Fruit fly (Drosophila melanogaster) whole organism, embryonic: Measurements from ENCODE around the gene CG45045.

Experiments
- Abd-B ChIP-seq: fragments of 200-800 bp; sonication (Bioruptor generic); optimal IDR thresholded peaks from 2 replicates; lab custom pipeline; 2018; ENCODE audit warnings: missing biosample characterization, mild to moderate bottlenecking, missing genetic modification characterization, moderate library complexity
- Ada2b ChIP-seq: fragments of 200-800 bp; sonication (Bioruptor generic); IDR thresholded peaks from 2 replicates; pipeline ENCODE4 v1.3.6; 2022; ENCODE audit warnings: missing biosample characterization, missing genetic modification characterization
- Atf3 ChIP-seq: fragments of 200-800 bp; sonication (Bioruptor generic); optimal IDR thresholded peaks from 3 replicates; lab custom pipeline; 2016; ENCODE audit warnings: missing biosample characterization, missing genetic modification characterization
- B-H2 ChIP-seq: fragments of 200-800 bp; sonication (Bioruptor generic); optimal IDR thresholded peaks from 2 replicates; lab custom pipeline; 2018; ENCODE audit warnings: missing biosample characterization, mild to moderate bottlenecking, missing genetic modification characterization
- CG10366 ChIP-seq: fragments of 200-800 bp; sonication (Bioruptor generic); IDR thresholded peaks from 2 replicates; pipeline ENCODE4 v1.3.6; 2022; ENCODE audit warnings: missing biosample characterization, missing genetic modification characterization
- CG10543 ChIP-seq: fragments of 200-800 bp; sonication (Bioruptor generic); optimal IDR thresholded peaks from 3 replicates; lab custom pipeline; 2017; ENCODE audit warnings: missing biosample characterization, mild to moderate bottlenecking, missing genetic modification characterization, moderate library complexity
- CG10654 ChIP-seq: fragments of 200-800 bp; sonication (Bioruptor generic); optimal IDR thresholded peaks from 2 replicates; lab custom pipeline; 2016; ENCODE audit warnings: missing biosample characterization, missing genetic modification characterization
- CG10959 ChIP-seq: fragments of 200-800 bp; sonication (Bioruptor generic); IDR thresholded peaks from 2 replicates; pipeline ENCODE4 v1.3.6; 2022; ENCODE audit warnings: missing biosample characterization, missing genetic modification characterization
- CG11093 ChIP-seq: fragments of 200-800 bp; sonication (Bioruptor generic); IDR thresholded peaks from 3 replicates; pipeline ENCODE4 v1.3.6; 2022; ENCODE audit warnings: missing biosample characterization, missing genetic modification characterization
- CG11247 ChIP-seq: fragments of 200-800 bp; sonication (Bioruptor generic); IDR thresholded peaks from 2 replicates; pipeline ENCODE4 v1.3.6; 2022; ENCODE audit warnings: missing biosample characterization, missing genetic modification characterization
- CG11456 ChIP-seq: fragments of 200-800 bp; sonication (Bioruptor generic); IDR thresholded peaks from 3 replicates; pipeline ENCODE4 v1.3.6; 2022; ENCODE audit warnings: missing biosample characterization, missing genetic modification characterization
- CG12769 ChIP-seq: fragments of 200-800 bp; sonication (Bioruptor generic); optimal IDR thresholded peaks from 2 replicates; lab custom pipeline; 2019; ENCODE audit warnings: missing biosample characterization, mild to moderate bottlenecking, missing genetic modification characterization, moderate library complexity
- CG13775 ChIP-seq: fragments of 200-800 bp; sonication (Bioruptor generic); optimal IDR thresholded peaks from 3 replicates; lab custom pipeline; 2017; ENCODE audit warnings: missing biosample characterization, mild to moderate bottlenecking, missing genetic modification characterization
- CG14667 ChIP-seq: fragments of 200-800 bp; sonication (Bioruptor generic); IDR thresholded peaks from 2 replicates; pipeline ENCODE4 v1.3.6; 2022; ENCODE audit warnings: missing biosample characterization, missing genetic modification characterization
- CG17328 ChIP-seq: fragments of 200-800 bp; sonication (Bioruptor generic); IDR thresholded peaks from 2 replicates; pipeline ENCODE4 v1.3.6; 2022; ENCODE audit warnings: missing biosample characterization, missing genetic modification characterization
- CG17802 ChIP-seq: fragments of 200-800 bp; sonication (Bioruptor generic); optimal IDR thresholded peaks from 2 replicates; lab custom pipeline; 2018; ENCODE audit warnings: missing biosample characterization, mild to moderate bottlenecking, missing genetic modification characterization, moderate library complexity
- CG18011 ChIP-seq: fragments of 200-800 bp; sonication (Bioruptor generic); optimal IDR thresholded peaks from 2 replicates; lab custom pipeline; 2017; ENCODE audit warnings: missing biosample characterization, missing genetic modification characterization, mild to moderate bottlenecking, moderate library complexity, missing genotype
- CG2129 ChIP-seq: fragments of 200-800 bp; sonication (Bioruptor generic); IDR thresholded peaks from 2 replicates; pipeline ENCODE4 v1.3.6; 2022; ENCODE audit warnings: missing biosample characterization, missing genetic modification characterization; ENCODE audit not compliant: partially characterized antibody
- CG30403 ChIP-seq: fragments of 200-800 bp; sonication (Bioruptor generic); optimal IDR thresholded peaks from 3 replicates; lab custom pipeline; 2016; ENCODE audit warnings: missing biosample characterization, missing genetic modification characterization
- CG3281 ChIP-seq: fragments of 200-800 bp; sonication (Bioruptor generic); optimal IDR thresholded peaks from 3 replicates; lab custom pipeline; 2017; ENCODE audit warnings: missing biosample characterization, mild to moderate bottlenecking, missing genetic modification characterization
- CG4617 ChIP-seq: fragments of 200-800 bp; sonication (Bioruptor generic); optimal IDR thresholded peaks from 3 replicates; lab custom pipeline; 2016; ENCODE audit warnings: missing biosample characterization, missing genetic modification characterization, borderline replicate concordance
- CG7372 ChIP-seq: fragments of 200-800 bp; sonication (Bioruptor generic); IDR thresholded peaks from 2 replicates; pipeline ENCODE4 v1.3.6; 2022; ENCODE audit warnings: missing biosample characterization, missing genetic modification characterization
- CG7839 ChIP-seq: fragments of 200-800 bp; sonication (Bioruptor generic); optimal IDR thresholded peaks from 3 replicates; lab custom pipeline; 2018; ENCODE audit warnings: missing biosample characterization, mild to moderate bottlenecking, missing genetic modification characterization, moderate library complexity
- Doc2 ChIP-seq: fragments of 200-800 bp; sonication (Bioruptor generic); IDR thresholded peaks from 2 replicates; pipeline ENCODE4 v1.3.6; 2022; ENCODE audit warnings: missing biosample characterization, missing genetic modification characterization
- Doc3 ChIP-seq: fragments of 200-800 bp; sonication (Bioruptor generic); IDR thresholded peaks from 3 replicates; pipeline ENCODE4 v1.3.6; 2022; ENCODE audit warnings: missing biosample characterization, missing genetic modification characterization; ENCODE audit not compliant: partially characterized antibody
- E2f1 ChIP-seq: fragments of 200-800 bp; sonication (Bioruptor generic); IDR thresholded peaks from 2 replicates; pipeline ENCODE4 v1.3.6; 2022; ENCODE audit warnings: missing biosample characterization, missing genetic modification characterization
- Ets65A ChIP-seq: fragments of 200-800 bp; sonication (Bioruptor generic); peaks from one replicate; lab custom pipeline; 2016; ENCODE audit warnings: missing biosample characterization, missing genetic modification characterization
- H2.0 ChIP-seq: fragments of 200-800 bp; sonication (Bioruptor generic); IDR thresholded peaks from 2 replicates; pipeline ENCODE4 v1.3.6; 2022; ENCODE audit warnings: missing biosample characterization, missing genetic modification characterization
- Hand ChIP-seq: fragments of 200-800 bp; sonication (Bioruptor generic); optimal IDR thresholded peaks from 2 replicates; lab custom pipeline; 2017; ENCODE audit warnings: mild to moderate bottlenecking, missing biosample characterization, missing genetic modification reagents, missing genetic modification characterization
- HmgD ChIP-seq: fragments of 200-800 bp; sonication (Bioruptor generic); optimal IDR thresholded peaks from 3 replicates; lab custom pipeline; 2016; ENCODE audit warnings: missing biosample characterization, missing genetic modification characterization
- Hr39 ChIP-seq: fragments of >200 bp; optimal IDR thresholded peaks from 2 replicates; lab custom pipeline; 2017
- Hr78 ChIP-seq, 2 experiments: fragments of 200-800 bp in 1 of 2; fragments of >200 bp in 1 of 2; sonication (Bioruptor generic) in 1 of 2; optimal IDR thresholded peaks; 2 replicates each; lab custom pipeline; 2017 to 2019; ENCODE audit warnings: missing biosample characterization in 2 of 2, missing genetic modification characterization in 2 of 2, mild to moderate bottlenecking in 1 of 2, moderate library complexity in 1 of 2
- Hsf ChIP-seq: fragments of 200-800 bp; sonication (Bioruptor generic); optimal IDR thresholded peaks from 3 replicates; lab custom pipeline; 2016; ENCODE audit warnings: missing biosample characterization, missing genetic modification characterization
- MBD-R2 ChIP-seq: fragments of 200-800 bp; sonication (Bioruptor generic); IDR thresholded peaks from 2 replicates; pipeline ENCODE4 v1.3.6; 2022; ENCODE audit warnings: missing biosample characterization, missing genetic modification characterization
- Nf-YA ChIP-seq: fragments of 200-800 bp; sonication (Bioruptor generic); IDR thresholded peaks from 2 replicates; pipeline ENCODE4 v1.3.6; 2022; ENCODE audit warnings: missing biosample characterization, missing genetic modification characterization
- NfI ChIP-seq: fragments of 200-800 bp; sonication (Bioruptor generic); optimal IDR thresholded peaks from 3 replicates; lab custom pipeline; 2018; ENCODE audit warnings: missing biosample characterization, mild to moderate bottlenecking, missing genetic modification characterization, moderate library complexity
- Sry-β ChIP-seq: fragments of 200-800 bp; sonication (Bioruptor generic); optimal IDR thresholded peaks from 2 replicates; lab custom pipeline; 2018; ENCODE audit warnings: missing biosample characterization, mild to moderate bottlenecking, missing genetic modification characterization, moderate library complexity
- TFAM ChIP-seq: fragments of 200-800 bp; sonication (Bioruptor generic); optimal IDR thresholded peaks from 2 replicates; lab custom pipeline; 2017; ENCODE audit warnings: missing biosample characterization, missing genetic modification characterization, inconsistent platforms
- cas ChIP-seq: fragments of 200-800 bp; sonication (Bioruptor generic); IDR thresholded peaks from 2 replicates; pipeline ENCODE4 v1.3.6; 2022; ENCODE audit warnings: missing biosample characterization, missing genetic modification characterization
- caup ChIP-seq: fragments of 200-800 bp; sonication (Bioruptor generic); optimal IDR thresholded peaks from 3 replicates; lab custom pipeline; 2017; ENCODE audit warnings: missing biosample characterization, mild to moderate bottlenecking, missing genetic modification characterization, moderate library complexity; ENCODE audit not compliant: severe bottlenecking
- dan ChIP-seq: fragments of 200-800 bp; sonication (Bioruptor generic); IDR thresholded peaks from 2 replicates; pipeline ENCODE4 v1.3.6; 2022; ENCODE audit warnings: missing biosample characterization, missing genetic modification characterization
- exex ChIP-seq: fragments of 200-800 bp; sonication (Bioruptor generic); optimal IDR thresholded peaks from 4 replicates; lab custom pipeline; 2018; ENCODE audit warnings: missing biosample characterization, mild to moderate bottlenecking, missing genetic modification characterization, moderate library complexity
- hbn ChIP-seq: fragments of 200-800 bp; sonication (Bioruptor generic); IDR thresholded peaks from 2 replicates; pipeline ENCODE4 v1.3.6; 2022; ENCODE audit warnings: missing biosample characterization, missing genetic modification characterization; ENCODE audit not compliant: partially characterized antibody
- insv ChIP-seq, 2 experiments: fragments of 200-800 bp; sonication (Bioruptor generic); optimal IDR thresholded peaks; 3 replicates each; lab custom pipeline; 2016 to 2018; ENCODE audit warnings: missing biosample characterization in 2 of 2, missing genetic modification characterization in 2 of 2
- lola ChIP-seq, 3 experiments: fragments of >200 bp in 2 of 3; fragments of 200-800 bp in 1 of 3; sonication (Bioruptor generic) in 1 of 3; optimal IDR thresholded peaks; 2 replicates each; lab custom pipeline; 2017 to 2019; ENCODE audit warnings: missing biosample characterization in 3 of 3, missing genetic modification characterization in 3 of 3, mild to moderate bottlenecking in 1 of 3, moderate library complexity in 1 of 3
- maf-S ChIP-seq: fragments of 200-800 bp; sonication (Bioruptor generic); optimal IDR thresholded peaks from 2 replicates; lab custom pipeline; 2016; ENCODE audit warnings: missing biosample characterization, missing genetic modification characterization
- onecut ChIP-seq: fragments of 200-800 bp; sonication (Bioruptor generic); IDR thresholded peaks from 2 replicates; pipeline ENCODE4 v1.3.6; 2022; ENCODE audit warnings: missing biosample characterization, missing genetic modification characterization
- slou ChIP-seq: fragments of 200-800 bp; sonication (Bioruptor generic); optimal IDR thresholded peaks from 3 replicates; lab custom pipeline; 2016; ENCODE audit warnings: missing biosample characterization, missing genetic modification characterization
- toy ChIP-seq: fragments of 200-800 bp; sonication (Bioruptor generic); IDR thresholded peaks from 2 replicates; pipeline ENCODE4 v1.3.6; 2022; ENCODE audit warnings: missing biosample characterization, missing genetic modification characterization
- tx ChIP-seq: fragments of 200-800 bp; sonication (Bioruptor generic); optimal IDR thresholded peaks from 2 replicates; lab custom pipeline; 2016; ENCODE audit warnings: missing biosample characterization, missing genetic modification characterization
- yki ChIP-seq: fragments of >200 bp; optimal IDR thresholded peaks from 3 replicates; lab custom pipeline; 2018
- zf30C ChIP-seq: fragments of 200-800 bp; sonication (Bioruptor generic); optimal IDR thresholded peaks from 3 replicates; lab custom pipeline; 2018; ENCODE audit warnings: missing biosample characterization, mild to moderate bottlenecking, missing genetic modification characterization
- zfh1 ChIP-seq: fragments of 200-800 bp; sonication (Bioruptor generic); IDR thresholded peaks from 3 replicates; pipeline ENCODE4 v1.3.6; 2022; ENCODE audit warnings: missing biosample characterization, missing genetic modification characterization

The CG45045 gene

dm6 chr3R:17686875-17687274, 19.5 kb downstream of the CG45045 start, which contains the start of gene CG31249 (continued):
- TF ChIP-seq CG2129 (peak; percentile 51), zfh1 (GFP tag; lab: Robert Waterston, UW) (no peak), CG11093 (GFP tag; lab: Robert Waterston, UW) (no peak), lola (GFP tag; optimal IDR thresholded peaks at IDR 0.05; lab: Kevin White, UChicago) (peak in 1 of 3 experiments; percentile 9), Sry-β (GFP tag; lab: Kevin White, UChicago) (no peak), TFAM (GFP tag; lab: Kevin White, UChicago) (no peak), CG11456 (GFP tag; lab: Robert Waterston, UW) (no peak), CG7839 (no peak), Ets65A (GFP tag; lab: Kevin White, UChicago) (no peak), CG10366 (no peak), yki (lab: Kevin White, UChicago) (no peak), Hr78 (GFP tag; optimal IDR thresholded peaks at IDR 0.05; lab: Kevin White, UChicago) (no peak), E2f1 (GFP tag; lab: Robert Waterston, UW) (no peak), Doc3 (GFP tag; lab: Robert Waterston, UW) (peak; percentile 79), cas (GFP tag; lab: Robert Waterston, UW) (no peak), Abd-B (GFP tag; lab: Kevin White, UChicago) (no peak), CG11247 (GFP tag; lab: Robert Waterston, UW) (no peak), B-H2 (GFP tag; lab: Kevin White, UChicago) (peak; percentile 37), Hsf (GFP tag; lab: Kevin White, UChicago) (no peak), CG17802 (tag; lab: Kevin White, UChicago) (no peak), CG18011 (GFP tag; lab: Kevin White, UChicago) (no peak), Hr39 (lab: Kevin White, UChicago) (no peak), hbn (peak; percentile 83), CG10959 (GFP tag; lab: Robert Waterston, UW) (no peak), slou (GFP tag; lab: Kevin White, UChicago) (no peak), exex (tag; lab: Kevin White, UChicago) (no peak), CG14667 (GFP tag; lab: Robert Waterston, UW) (no peak), toy (GFP tag; lab: Robert Waterston, UW) (no peak), onecut (GFP tag; lab: Robert Waterston, UW) (peak; percentile 42), CG3281 (GFP tag; lab: Kevin White, UChicago) (no peak), Nf-YA (GFP tag; lab: Robert Waterston, UW) (no peak), Ada2b (no peak), Atf3 (GFP tag; lab: Kevin White, UChicago) (no peak), dan (GFP tag; lab: Robert Waterston, UW) (no peak), CG10654 (no peak), MBD-R2 (GFP tag; lab: Robert Waterston, UW) (peak; percentile 76), CG12769 (tag; lab: Kevin White, UChicago) (no peak), Doc2 (GFP tag; lab: Robert Waterston, UW) (no peak), zf30C (GFP tag; lab: Kevin White, UChicago) (peak; percentile 21), HmgD (GFP tag; lab: Kevin White, UChicago) (no peak), CG17328 (no peak), CG4617 (GFP tag; lab: Kevin White, UChicago) (no peak), CG30403 (GFP tag; lab: Kevin White, UChicago) (no peak), CG7372 (GFP tag; lab: Robert Waterston, UW) (no peak), NfI (no peak), maf-S (GFP tag; lab: Kevin White, UChicago) (no peak), insv (GFP tag; optimal IDR thresholded peaks at IDR 0.05; lab: Kevin White, UChicago) (no peak), CG13775 (no peak), H2.0 (GFP tag; lab: Robert Waterston, UW) (no peak), caup (GFP tag; lab: Kevin White, UChicago) (no peak), tx (GFP tag; lab: Kevin White, UChicago) (no peak), Hand (GFP tag; lab: Kevin White, UChicago) (no peak), CG10543 (GFP tag; lab: Kevin White, UChicago) (no peak)
